Fruit fly (Drosophila melanogaster) whole organism, embryonic: ENCODE measurements around the gene CG14881.

Source experiments
- BEAF-32 ChIP-seq: fragments of 200-800 bp; sonication (Bioruptor generic); optimal IDR thresholded peaks from 3 replicates; lab custom pipeline; 2017; ENCODE audit warnings: missing biosample characterization, missing genetic modification characterization, mild to moderate bottlenecking, moderate library complexity, missing genetic modification reagents
- Blimp-1 ChIP-seq: fragments of 200-800 bp; sonication (Bioruptor generic); optimal IDR thresholded peaks from 3 replicates; lab custom pipeline; 2018; ENCODE audit warnings: missing biosample characterization, missing genetic modification characterization, mild to moderate bottlenecking, moderate library complexity, missing genetic modification reagents
- CG13296 ChIP-seq: fragments of 200-800 bp; sonication (Bioruptor generic); optimal IDR thresholded peaks from 3 replicates; lab custom pipeline; 2018; ENCODE audit warnings: missing biosample characterization, mild to moderate bottlenecking, missing genetic modification characterization
- CG14667 ChIP-seq: fragments of 200-800 bp; sonication (Bioruptor generic); IDR thresholded peaks from 2 replicates; pipeline ENCODE4 v1.3.6; 2022; ENCODE audit warnings: missing biosample characterization, missing genetic modification characterization
- CG17328 ChIP-seq: fragments of 200-800 bp; sonication (Bioruptor generic); IDR thresholded peaks from 2 replicates; pipeline ENCODE4 v1.3.6; 2022; ENCODE audit warnings: missing biosample characterization, missing genetic modification characterization
- CG17912 ChIP-seq: fragments of 200-800 bp; sonication (Bioruptor generic); optimal IDR thresholded peaks from 2 replicates; lab custom pipeline; 2018; ENCODE audit warnings: missing biosample characterization, mild to moderate bottlenecking, missing genetic modification characterization
- CG1792 ChIP-seq: fragments of 200-800 bp; sonication (Bioruptor generic); optimal IDR thresholded peaks from 2 replicates; lab custom pipeline; 2016; ENCODE audit warnings: missing biosample characterization, missing genetic modification characterization
- CG2202 ChIP-seq: fragments of 200-800 bp; sonication (Bioruptor generic); optimal IDR thresholded peaks from 2 replicates; lab custom pipeline; 2018; ENCODE audit warnings: missing biosample characterization, mild to moderate bottlenecking, missing genetic modification characterization
- CG3163 ChIP-seq: fragments of 200-800 bp; sonication (Bioruptor generic); optimal IDR thresholded peaks from 3 replicates; lab custom pipeline; 2016; ENCODE audit warnings: missing biosample characterization, missing genetic modification characterization
- CG3407 ChIP-seq: fragments of 200-800 bp; sonication (Bioruptor generic); optimal IDR thresholded peaks from 2 replicates; lab custom pipeline; 2018; ENCODE audit warnings: missing biosample characterization, mild to moderate bottlenecking, missing genetic modification characterization
- CG4730 ChIP-seq: fragments of 200-800 bp; sonication (Bioruptor generic); IDR thresholded peaks from 2 replicates; pipeline ENCODE4 v1.3.6; 2022; ENCODE audit warnings: missing biosample characterization, missing genetic modification characterization
- CG7556 ChIP-seq: fragments of 200-800 bp; sonication (Bioruptor generic); optimal IDR thresholded peaks from 2 replicates; lab custom pipeline; 2017; ENCODE audit warnings: missing biosample characterization, mild to moderate bottlenecking, missing genetic modification characterization
- CG7963 ChIP-seq: fragments of 200-800 bp; sonication (Bioruptor generic); IDR thresholded peaks from 3 replicates; pipeline ENCODE4 v1.3.6; 2022; ENCODE audit warnings: missing biosample characterization, missing genetic modification characterization; ENCODE audit not compliant: partially characterized antibody
- CG8359 ChIP-seq: fragments of 200-800 bp; sonication (Bioruptor generic); optimal IDR thresholded peaks from 2 replicates; lab custom pipeline; 2017; ENCODE audit warnings: missing biosample characterization, mild to moderate bottlenecking, missing genetic modification characterization, borderline replicate concordance
- CG9609 ChIP-seq: fragments of 200-800 bp; sonication (Bioruptor generic); optimal IDR thresholded peaks from 3 replicates; lab custom pipeline; 2016; ENCODE audit warnings: missing biosample characterization, missing genetic modification characterization
- CG9797 ChIP-seq: fragments of 200-800 bp; sonication (Bioruptor generic); optimal IDR thresholded peaks from 3 replicates; lab custom pipeline; 2018; ENCODE audit warnings: missing biosample characterization, mild to moderate bottlenecking, missing genetic modification characterization
- CHES-1-like ChIP-seq: fragments of 200-800 bp; sonication (Bioruptor generic); optimal IDR thresholded peaks from 2 replicates; lab custom pipeline; 2016; ENCODE audit warnings: missing biosample characterization, missing genetic modification characterization
- Camta ChIP-seq: fragments of 200-800 bp; sonication (Bioruptor generic); optimal IDR thresholded peaks from 2 replicates; lab custom pipeline; 2016; ENCODE audit warnings: missing biosample characterization, missing genetic modification characterization
- ERR ChIP-seq: fragments of 200-800 bp; sonication (Bioruptor generic); optimal IDR thresholded peaks from 2 replicates; lab custom pipeline; 2016; ENCODE audit warnings: missing biosample characterization, missing genetic modification characterization
- Ets65A ChIP-seq: fragments of 200-800 bp; sonication (Bioruptor generic); peaks from one replicate; lab custom pipeline; 2016; ENCODE audit warnings: missing biosample characterization, missing genetic modification characterization
- HLH4C ChIP-seq: fragments of 200-800 bp; sonication (Bioruptor generic); IDR thresholded peaks from 3 replicates; pipeline ENCODE4 v1.3.6; 2022; ENCODE audit warnings: missing biosample characterization, missing genetic modification characterization; ENCODE audit not compliant: partially characterized antibody
- Hand ChIP-seq: fragments of 200-800 bp; sonication (Bioruptor generic); optimal IDR thresholded peaks from 2 replicates; lab custom pipeline; 2017; ENCODE audit warnings: mild to moderate bottlenecking, missing biosample characterization, missing genetic modification reagents, missing genetic modification characterization
- Hmr ChIP-seq: fragments of 200-800 bp; sonication (Bioruptor generic); optimal IDR thresholded peaks from 3 replicates; lab custom pipeline; 2017; ENCODE audit warnings: mild to moderate bottlenecking, missing biosample characterization, missing genetic modification reagents, missing genetic modification characterization
- Med ChIP-seq: fragments of 200-800 bp; sonication (Bioruptor generic); peaks from one replicate; lab custom pipeline; 2016; ENCODE audit warnings: missing biosample characterization, missing genetic modification characterization, mild to moderate bottlenecking, inconsistent platforms, moderate library complexity
- Meics ChIP-seq: fragments of 200-800 bp; sonication (Bioruptor generic); optimal IDR thresholded peaks from 2 replicates; lab custom pipeline; 2017; ENCODE audit warnings: missing biosample characterization, mild to moderate bottlenecking, missing genetic modification characterization
- Nf-YA ChIP-seq: fragments of 200-800 bp; sonication (Bioruptor generic); IDR thresholded peaks from 2 replicates; pipeline ENCODE4 v1.3.6; 2022; ENCODE audit warnings: missing biosample characterization, missing genetic modification characterization
- Pdp1 ChIP-seq, 2 experiments: fragments of 200-800 bp; sonication (Bioruptor generic); optimal IDR thresholded peaks; 3 replicates each; lab custom pipeline; 2016; ENCODE audit warnings: missing biosample characterization in 2 of 2, missing genetic modification characterization in 2 of 2, mild to moderate bottlenecking in 1 of 2, moderate library complexity in 1 of 2
- Sox100B ChIP-seq: fragments of 200-800 bp; sonication (Bioruptor generic); optimal IDR thresholded peaks from 3 replicates; lab custom pipeline; 2018; ENCODE audit warnings: missing biosample characterization, mild to moderate bottlenecking, missing genetic modification characterization
- Ssrp ChIP-seq: fragments of 200-800 bp; sonication (Bioruptor generic); optimal IDR thresholded peaks from 2 replicates; lab custom pipeline; 2018; ENCODE audit warnings: missing biosample characterization, mild to moderate bottlenecking, missing genetic modification characterization, moderate library complexity
- YL-1 ChIP-seq: fragments of 200-800 bp; sonication (Bioruptor generic); optimal IDR thresholded peaks from 3 replicates; lab custom pipeline; 2017; ENCODE audit warnings: missing biosample characterization, mild to moderate bottlenecking, missing genetic modification characterization
- ato ChIP-seq: fragments of 200-800 bp; sonication (Bioruptor generic); IDR thresholded peaks from 2 replicates; pipeline ENCODE4 v1.3.6; 2022; ENCODE audit warnings: missing biosample characterization, missing genetic modification characterization; ENCODE audit not compliant: partially characterized antibody
- chif ChIP-seq, 2 experiments: fragments of 200-800 bp; sonication (Bioruptor generic); optimal IDR thresholded peaks; 3 replicates each; lab custom pipeline; 2016; ENCODE audit warnings: missing biosample characterization in 2 of 2, missing genetic modification characterization in 2 of 2
- dm ChIP-seq: fragments of 200-800 bp; sonication (Bioruptor generic); optimal IDR thresholded peaks from 3 replicates; lab custom pipeline; 2016; ENCODE audit warnings: missing biosample characterization, missing genetic modification characterization
- fru ChIP-seq: fragments of >200 bp; optimal IDR thresholded peaks from 2 replicates; lab custom pipeline; 2017
- gsb-n ChIP-seq: fragments of 200-800 bp; sonication (Bioruptor generic); optimal IDR thresholded peaks from 3 replicates; lab custom pipeline; 2018; ENCODE audit warnings: missing biosample characterization, mild to moderate bottlenecking, missing genetic modification characterization
- hbn ChIP-seq: fragments of 200-800 bp; sonication (Bioruptor generic); IDR thresholded peaks from 2 replicates; pipeline ENCODE4 v1.3.6; 2022; ENCODE audit warnings: missing biosample characterization, missing genetic modification characterization; ENCODE audit not compliant: partially characterized antibody
- hth ChIP-seq: fragments of >200 bp; optimal IDR thresholded peaks from 2 replicates; lab custom pipeline; 2017; ENCODE audit warnings: inconsistent platforms
- maf-S ChIP-seq: fragments of 200-800 bp; sonication (Bioruptor generic); optimal IDR thresholded peaks from 2 replicates; lab custom pipeline; 2016; ENCODE audit warnings: missing biosample characterization, missing genetic modification characterization
- otp ChIP-seq: fragments of 200-800 bp; sonication (Bioruptor generic); IDR thresholded peaks from 3 replicates; pipeline ENCODE4, ENCODE4 v1.3.6; 2022; ENCODE audit warnings: missing biosample characterization, missing genetic modification characterization
- pan ChIP-seq, 4 experiments: fragments of >200 bp in 3 of 4; fragments of 200-800 bp in 1 of 4; sonication (Bioruptor generic) in 1 of 4; optimal IDR thresholded peaks in 3 of 4; IDR thresholded peaks in 1 of 4; 2 replicates each; pipeline versions ENCODE4 v1.3.6 to Lab custom; 2017 to 2022; ENCODE audit warnings: missing biosample characterization in 2 of 4, missing genetic modification characterization in 2 of 4, mixed read lengths in 1 of 4
- phol ChIP-seq: fragments of 200-800 bp; sonication (Bioruptor generic); optimal IDR thresholded peaks from 3 replicates; lab custom pipeline; 2018; ENCODE audit warnings: missing biosample characterization, mild to moderate bottlenecking, missing genetic modification characterization, moderate library complexity
- row ChIP-seq: fragments of 200-800 bp; sonication (Bioruptor generic); IDR thresholded peaks from 3 replicates; pipeline ENCODE4 v1.3.6; 2022; ENCODE audit warnings: missing biosample characterization, missing genetic modification characterization
- sima ChIP-seq: fragments of 200-800 bp; sonication (Bioruptor generic); optimal IDR thresholded peaks from 2 replicates; lab custom pipeline; 2016; ENCODE audit warnings: missing biosample characterization, missing genetic modification characterization
- slp2 ChIP-seq: fragments of 200-800 bp; sonication (Bioruptor generic); optimal IDR thresholded peaks from 2 replicates; lab custom pipeline; 2016; ENCODE audit warnings: missing biosample characterization, missing genetic modification characterization
- so ChIP-seq: fragments of 200-800 bp; sonication (Bioruptor generic); IDR thresholded peaks from 3 replicates; pipeline ENCODE4 v1.3.6; 2022; ENCODE audit warnings: missing biosample characterization, missing genetic modification characterization
- trh ChIP-seq: fragments of 200-800 bp; sonication (Bioruptor generic); optimal IDR thresholded peaks from 2 replicates; lab custom pipeline; 2016; ENCODE audit warnings: missing biosample characterization, missing genetic modification characterization
- wdn ChIP-seq: fragments of 200-800 bp; sonication (Bioruptor generic); IDR thresholded peaks from 2 replicates; pipeline ENCODE4 v1.3.6; 2022; ENCODE audit warnings: missing biosample characterization, missing genetic modification characterization
- yki ChIP-seq: fragments of >200 bp; optimal IDR thresholded peaks from 3 replicates; lab custom pipeline; 2018

CG14881 gene

dm6 chr3R:16449187-16449973 lies 14.7 kb downstream of the CG14881 start (continued):
- peak; percentile 70 for TF ChIP-seq CG13296 (GFP tag; lab: Kevin White, UChicago)
- peak; percentile 91 for TF ChIP-seq Nf-YA (GFP tag; lab: Robert Waterston, UW)
- TF ChIP-seq Pdp1 (GFP tag; optimal IDR thresholded peaks at IDR 0.05; lab: Kevin White, UChicago), result peak; percentile 91 to 95
- peak; percentile 96 for TF ChIP-seq phol (tag; lab: Kevin White, UChicago)
- TF ChIP-seq CG17328 (GFP tag; lab: Robert Waterston, UW), result peak; percentile 96
- TF ChIP-seq CG3163, result peak; percentile 64
- TF ChIP-seq CG8359 (GFP tag; lab: Kevin White, UChicago), result peak; percentile 84
- no peak for TF ChIP-seq Hand (GFP tag; lab: Kevin White, UChicago)
- TF ChIP-seq fru, result no peak
- peak; percentile 97 for TF ChIP-seq otp (GFP tag; lab: Robert Waterston, UW)
- peak; percentile 83 for TF ChIP-seq ERR
- TF ChIP-seq CG7963, result peak; percentile 67
- TF ChIP-seq BEAF-32 (GFP tag; lab: Kevin White, UChicago), result no peak
- peak; percentile 82 for TF ChIP-seq dm (GFP tag; lab: Kevin White, UChicago)
- peak; percentile 85 for TF ChIP-seq so (GFP tag; lab: Robert Waterston, UW)
- TF ChIP-seq CHES-1-like (GFP tag; lab: Kevin White, UChicago), result peak; percentile 87
- TF ChIP-seq CG9609 (GFP tag; lab: Kevin White, UChicago), result peak; percentile 93
- no peak for TF ChIP-seq hth (lab: Kevin White, UChicago)
- peak; percentile 88 for TF ChIP-seq Camta (GFP tag; lab: Kevin White, UChicago)
- TF ChIP-seq CG3407, result peak; percentile 92
- peak; percentile 88 for TF ChIP-seq Sox100B (GFP tag; lab: Kevin White, UChicago)

- TF ChIP-seq Hmr (GFP tag; lab: Kevin White, UChicago) (no peak), Ssrp (tag; lab: Kevin White, UChicago) (no peak), Blimp-1 (GFP tag; lab: Kevin White, UChicago) (peak; percentile 58), CG7556 (GFP tag; lab: Kevin White, UChicago) (no peak), HLH4C (GFP tag; lab: Robert Waterston, UW) (no peak), CG17912 (GFP tag; lab: Kevin White, UChicago) (no peak), row (GFP tag; lab: Robert Waterston, UW) (peak; percentile 14; the same call in 1 of the 3 replicates), hbn (peak; percentile 23; the same call in 1 of the 2 replicates), pan (optimal IDR thresholded peaks at IDR 0.05; lab: Kevin White, UChicago) (no peak), pan (GFP tag; optimal IDR thresholded peaks at IDR 0.05 in 1 of 2, IDR thresholded peaks at IDR 0.05 in 1 of 2) (no peak), Meics (GFP tag; lab: Kevin White, UChicago) (no peak), CG8359 (GFP tag; lab: Kevin White, UChicago) (no peak), slp2 (GFP tag; lab: Kevin White, UChicago) (no peak), CG1792 (GFP tag; lab: Kevin White, UChicago) (no peak), ato (no peak), CG2202 (no peak), sima (GFP tag; lab: Kevin White, UChicago) (no peak), chif (GFP tag; optimal IDR thresholded peaks at IDR 0.05; lab: Kevin White, UChicago) (no peak), YL-1 (GFP tag; lab: Kevin White, UChicago) (peak; percentile 39), CG4730 (GFP tag; lab: Robert Waterston, UW) (no peak), CG14667 (GFP tag; lab: Robert Waterston, UW) (no peak), Ets65A (GFP tag; lab: Kevin White, UChicago) (peak; percentile 31), CG9797 (GFP tag; lab: Kevin White, UChicago) (no peak), wdn (GFP tag; lab: Robert Waterston, UW) (no peak), yki (lab: Kevin White, UChicago) (peak; percentile 42), gsb-n (tag; lab: Kevin White, UChicago) (peak; percentile 10), Med (peak; percentile 83), trh (GFP tag; lab: Kevin White, UChicago) (no peak), maf-S (GFP tag; lab: Kevin White, UChicago) (no peak)
Measured at dm6 chr3R:16452954-16453587, 18.4 kb downstream of the CG14881 start.
